Worm (Caenorhabditis elegans): ENCODE measurements around the gene srbc-5.

The srbc-5 gene

DNA sequence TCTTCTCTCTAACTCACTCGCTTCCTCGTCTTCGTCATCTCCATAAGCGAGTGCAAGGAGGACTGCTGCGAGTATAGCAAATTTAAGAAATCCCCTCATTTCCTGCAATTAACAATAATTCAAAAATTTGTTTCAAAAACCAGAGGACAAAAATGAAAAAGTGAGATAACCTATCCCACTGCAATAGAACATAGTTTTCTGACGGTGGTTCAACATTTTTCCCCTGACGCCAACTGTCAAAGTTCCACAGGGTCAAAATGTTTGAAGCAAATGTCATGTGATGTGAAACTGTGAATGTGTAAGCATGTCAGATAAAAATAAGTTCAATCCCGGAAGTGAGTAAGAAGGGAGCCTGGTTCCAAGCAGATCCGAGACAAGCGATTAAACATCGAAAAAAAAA is 9.2 kb downstream of the srbc-5 start, which contains the start of gene T28A11.19:
Gene T28A11.19 (minus strand): TSS at position 108 of the 400 bp plus-strand sequence.
- TF ChIP-seq drap-1 (GFP tag; optimal IDR thresholded peaks at IDR 0.05) = no peak
- no peak for TF ChIP-seq mab-5 (tag; optimal IDR thresholded peaks at IDR 0.05)
- TF ChIP-seq pha-4 (tag; optimal IDR thresholded peaks at IDR 0.05) = no peak
- no peak for TF ChIP-seq mep-1 (tag; optimal IDR thresholded peaks at IDR 0.05)
- no peak for TF ChIP-seq ces-1 (GFP tag; optimal IDR thresholded peaks at IDR 0.05)
- TF ChIP-seq mls-2 (tag; optimal IDR thresholded peaks at IDR 0.05) = no peak
- TF ChIP-seq elt-3 (tag; optimal IDR thresholded peaks at IDR 0.05) = no peak
- no peak for TF ChIP-seq ham-2 (GFP tag; optimal IDR thresholded peaks at IDR 0.05)
- TF ChIP-seq blmp-1 (tag; optimal IDR thresholded peaks at IDR 0.05) = no peak
- TF ChIP-seq bed-3 (GFP tag; optimal IDR thresholded peaks at IDR 0.05) = no peak
- TF ChIP-seq sptf-1 (tag; optimal IDR thresholded peaks at IDR 0.05) = no peak

DNA sequence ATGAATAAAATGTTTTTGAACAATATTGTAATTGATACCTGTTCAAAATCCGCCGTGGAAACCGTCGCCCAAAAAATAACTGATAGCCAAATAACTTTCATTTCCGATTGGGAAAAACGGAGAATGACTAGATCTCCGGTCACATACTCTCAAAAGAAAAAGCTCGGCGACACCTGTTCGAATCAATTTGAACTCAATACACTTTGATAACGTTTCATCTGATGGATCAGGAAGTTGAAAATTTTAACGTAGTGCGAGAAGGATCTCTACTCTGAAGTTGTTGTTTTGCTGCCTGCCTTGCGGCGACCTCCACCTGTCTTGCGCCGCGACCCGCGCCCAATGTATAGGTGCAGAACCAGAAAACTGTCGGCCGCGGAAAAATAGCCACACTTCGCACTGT is 13.0 kb downstream of the srbc-5 start, which contains the start of gene T28A11.20:
Gene T28A11.20 (minus strand): TSS at position 101 of the 400 bp plus-strand sequence.
- TF ChIP-seq tbx-8 (GFP tag; optimal IDR thresholded peaks at IDR 0.05) (no peak), nhr-237 (tag; optimal IDR thresholded peaks at IDR 0.05) (no peak)

DNA sequence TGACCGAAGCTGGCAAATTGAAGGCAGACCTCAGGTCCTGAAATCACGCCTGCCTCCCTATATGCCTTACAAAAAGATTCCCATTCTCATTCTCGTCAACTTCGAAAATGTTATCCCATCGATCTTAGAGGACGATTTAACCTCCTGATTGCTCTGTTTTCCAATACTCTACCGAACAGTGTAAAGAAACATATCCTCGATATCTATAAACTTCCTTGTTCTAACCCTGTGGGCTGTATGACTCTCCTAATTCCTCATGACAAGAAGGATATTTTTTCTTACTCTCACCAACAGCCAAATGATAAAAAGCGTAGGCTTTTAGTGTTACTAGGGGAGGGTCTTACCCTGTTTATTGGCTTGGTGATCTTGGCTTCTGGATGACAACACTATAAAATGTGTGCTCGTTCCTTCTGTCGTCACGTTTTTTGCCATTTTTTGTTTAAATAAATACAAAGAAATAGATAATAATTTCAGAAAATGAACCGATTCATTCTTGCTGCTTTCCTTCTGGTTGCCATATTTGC is 13.5 kb downstream of the srbc-5 start, which contains the start of gene T28A11.4:
Gene T28A11.4 (plus strand): TSS at position 474 of the 524 bp plus-strand sequence.
- TF ChIP-seq ham-2 (GFP tag; optimal IDR thresholded peaks at IDR 0.05) (no peak), ztf-11 (tag; optimal IDR thresholded peaks at IDR 0.05) (no peak), mab-5 (tag; optimal IDR thresholded peaks at IDR 0.05) (no peak), unc-39 (tag; optimal IDR thresholded peaks at IDR 0.05) (no peak), hlh-1 (tag; optimal IDR thresholded peaks at IDR 0.05) (no peak), ceh-83 (GFP tag; optimal IDR thresholded peaks at IDR 0.05) (no peak), tbx-8 (GFP tag; optimal IDR thresholded peaks at IDR 0.05) (no peak), mls-2 (tag; optimal IDR thresholded peaks at IDR 0.05) (no peak), lin-32 (GFP tag; optimal IDR thresholded peaks at IDR 0.05) (no peak), M03D4.4 (tag; optimal IDR thresholded peaks at IDR 0.05) (no peak), ceh-39 (tag; optimal IDR thresholded peaks at IDR 0.05) (no peak), nhr-76 (tag; optimal IDR thresholded peaks at IDR 0.05) (no peak), sem-2 (GFP tag; optimal IDR thresholded peaks at IDR 0.05) (no peak)

DNA sequence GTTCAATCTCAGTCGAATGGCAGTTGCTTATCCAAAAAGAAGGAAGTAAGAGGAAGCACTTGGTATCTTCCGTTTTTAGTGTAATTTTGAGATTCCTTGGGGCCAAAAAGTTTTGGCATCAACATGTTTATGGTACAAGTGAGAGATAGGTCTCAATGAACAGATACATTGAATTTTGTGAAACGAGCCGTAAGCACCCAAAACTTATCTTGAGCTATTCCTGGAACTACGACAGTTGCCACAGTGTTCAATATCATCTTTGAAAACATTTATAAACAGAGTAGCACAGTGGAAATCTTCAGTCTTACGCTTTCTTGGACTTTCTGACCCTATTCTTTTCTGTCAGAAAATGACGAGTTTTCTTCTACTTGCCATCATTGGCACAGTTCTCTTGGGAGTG is 14.9 kb downstream of the srbc-5 start, which contains the start of gene T28A11.3:
Gene T28A11.3 (plus strand): TSS at position 301 of the 400 bp plus-strand sequence.
- TF ChIP-seq sptf-1 (tag; optimal IDR thresholded peaks at IDR 0.05) = no peak
- TF ChIP-seq bed-3 (GFP tag; optimal IDR thresholded peaks at IDR 0.05) = no peak
- no peak for TF ChIP-seq unc-39 (tag; optimal IDR thresholded peaks at IDR 0.05)
- TF ChIP-seq unc-120 (tag; optimal IDR thresholded peaks at IDR 0.05; ENCODE audit: poor library complexity, severe bottlenecking) = no peak
- TF ChIP-seq lin-13 (tag; optimal IDR thresholded peaks at IDR 0.05) = no peak
- no peak for TF ChIP-seq ztf-11 (tag; optimal IDR thresholded peaks at IDR 0.05)
- TF ChIP-seq nhr-28 (tag; optimal IDR thresholded peaks at IDR 0.05) = no peak

DNA sequence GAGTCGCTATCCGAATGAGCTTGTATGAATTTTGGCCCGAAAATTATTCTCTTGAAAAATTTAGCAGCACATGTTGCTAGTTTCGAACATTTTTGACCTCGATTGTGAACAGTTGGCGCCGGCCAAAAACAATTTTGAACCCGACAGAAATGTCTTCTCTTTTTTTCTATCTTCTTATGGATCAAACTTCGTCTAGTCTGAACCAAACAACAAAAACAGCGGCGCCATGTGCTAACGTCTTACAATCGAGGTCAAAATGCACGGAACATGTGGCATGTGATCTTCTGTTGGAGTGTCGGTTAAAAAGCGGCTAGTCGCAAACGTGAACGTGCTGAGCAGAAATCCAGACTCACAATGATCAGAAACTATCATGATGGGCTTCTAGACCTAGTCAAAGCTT is 16.0 kb downstream of the srbc-5 start:
- TF ChIP-seq ces-1 (GFP tag; optimal IDR thresholded peaks at IDR 0.05) (no peak), mls-2 (tag; optimal IDR thresholded peaks at IDR 0.05) (no peak), unc-39 (tag; optimal IDR thresholded peaks at IDR 0.05) (no peak), ham-2 (GFP tag; optimal IDR thresholded peaks at IDR 0.05) (no peak), sptf-1 (tag; optimal IDR thresholded peaks at IDR 0.05) (no peak), zip-8 (tag; optimal IDR thresholded peaks at IDR 0.05) (no peak), hlh-1 (tag; optimal IDR thresholded peaks at IDR 0.05) (no peak), drap-1 (GFP tag; optimal IDR thresholded peaks at IDR 0.05) (no peak), sem-2 (GFP tag; optimal IDR thresholded peaks at IDR 0.05) (no peak), nhr-12 (tag; optimal IDR thresholded peaks at IDR 0.05) (no peak), flh-1 (GFP tag; optimal IDR thresholded peaks at IDR 0.05) (no peak), lin-32 (GFP tag; optimal IDR thresholded peaks at IDR 0.05) (no peak)

DNA sequence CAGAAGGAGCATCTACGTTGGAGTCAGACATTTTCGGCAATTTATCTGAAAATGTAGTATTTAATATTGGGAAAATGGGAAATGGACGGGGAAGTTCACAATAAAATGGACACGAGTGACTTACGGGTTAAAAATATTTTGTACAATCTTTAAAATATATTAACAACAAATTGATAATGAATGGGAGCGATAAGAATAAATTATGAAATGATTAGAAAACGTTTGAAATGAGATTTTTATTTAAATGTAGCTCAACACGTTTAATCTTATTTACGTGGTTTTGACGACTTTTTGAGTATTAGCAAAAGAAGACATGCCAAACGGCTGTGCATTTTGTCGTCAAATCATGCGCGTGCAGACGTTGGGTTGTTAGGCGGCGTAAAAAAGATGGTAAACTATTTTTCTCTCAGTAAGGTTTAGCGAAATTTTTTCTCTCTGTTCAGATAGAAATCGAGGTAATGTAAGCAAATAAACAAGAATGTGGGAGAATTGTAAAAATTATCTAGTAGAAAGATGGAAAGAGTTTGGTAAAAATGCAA is 18.0 kb downstream of the srbc-5 start, which contains the start of gene fbxa-64:
Gene fbxa-64 (minus strand): TSS at position 51 of the 539 bp plus-strand sequence.
- no peak for TF ChIP-seq ceh-43 (GFP tag; optimal IDR thresholded peaks at IDR 0.05)
- no peak for TF ChIP-seq flh-1 (GFP tag; optimal IDR thresholded peaks at IDR 0.05)

Measured in whole organism, mixed stage, embryonic.